Worm (Caenorhabditis elegans): ENCODE data around the gene C25H3.15.

Gene C25H3.15

DNA sequence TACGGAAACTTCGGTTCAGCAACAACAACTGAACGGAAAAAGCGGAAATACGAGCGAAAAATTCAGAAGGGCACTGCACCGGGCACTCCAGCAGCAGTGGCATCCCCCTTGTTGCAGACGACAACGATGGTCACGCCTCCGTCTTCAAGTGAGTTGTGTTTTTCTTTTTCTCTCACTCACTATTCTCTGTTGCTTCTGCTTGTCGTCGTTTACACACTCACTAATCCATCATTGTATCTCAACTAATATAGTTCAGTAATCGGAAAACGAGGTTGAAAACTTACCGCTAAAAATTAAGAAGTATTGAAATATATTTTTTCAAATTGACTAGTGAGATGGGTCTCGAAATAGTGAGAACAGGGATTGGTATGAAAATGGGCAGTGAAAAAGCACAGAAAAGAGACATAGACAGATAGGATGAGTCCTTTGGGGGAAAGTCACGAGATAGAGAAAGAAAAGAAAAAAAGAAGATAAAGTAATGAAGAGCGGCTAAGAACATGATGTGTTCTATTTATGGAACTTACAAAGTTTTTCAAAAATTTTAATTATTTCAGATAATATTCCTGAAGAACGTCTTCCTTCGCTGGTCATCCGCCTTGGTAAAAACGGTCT lies 1.8 kb upstream of the C25H3.15 start:
- TF ChIP-seq lsy-2 (tag; optimal IDR thresholded peaks at IDR 0.05) (peak in 1 of 2 experiments; percentile 49), skn-1 (tag; optimal IDR thresholded peaks at IDR 0.05) (no peak), sma-9 (GFP tag; optimal IDR thresholded peaks at IDR 0.05) (peak; percentile 4), sma-9 (tag; optimal IDR thresholded peaks at IDR 0.05) (no peak), crh-2 (tag; optimal IDR thresholded peaks at IDR 0.05) (peak; percentile 39), egl-27 (tag; optimal IDR thresholded peaks at IDR 0.05) (no peak), blmp-1 (tag; optimal IDR thresholded peaks at IDR 0.05; ENCODE audit: insufficient read depth) (no peak), C34F6.9 (tag; optimal IDR thresholded peaks at IDR 0.05) (peak; percentile 29), unc-55 (GFP tag; optimal IDR thresholded peaks at IDR 0.05) (peak; percentile 44)

ce11 chrII:5665991-5666390 lies 862 bp downstream of the C25H3.15 start, which contains the start of gene C25H3.16:
Gene C25H3.16 (plus strand): TSS chrII:5666291.
- no peak for TF ChIP-seq ztf-1 (GFP tag; conservative IDR thresholded peaks at IDR 0.05)
- TF ChIP-seq lin-11 (tag; optimal IDR thresholded peaks at IDR 0.05) = no peak
- no peak for TF ChIP-seq Y55F3AM.14 (GFP tag; optimal IDR thresholded peaks at IDR 0.05)
- TF ChIP-seq mab-5 (tag; optimal IDR thresholded peaks at IDR 0.05) = no peak
- TF ChIP-seq nhr-77 (tag; optimal IDR thresholded peaks at IDR 0.05) = no peak
- TF ChIP-seq zag-1 (tag; optimal IDR thresholded peaks at IDR 0.05) = no peak
- TF ChIP-seq nhr-11 (tag; optimal IDR thresholded peaks at IDR 0.05) = no peak
- no peak for TF ChIP-seq aly-2 (tag; optimal IDR thresholded peaks at IDR 0.05)
- no peak for TF ChIP-seq elt-1 (tag; optimal IDR thresholded peaks at IDR 0.05)
- TF ChIP-seq snpc-4 (tag; optimal IDR thresholded peaks at IDR 0.05) = no peak
- no peak for TF ChIP-seq elt-3 (tag; optimal IDR thresholded peaks at IDR 0.05)
- TF ChIP-seq lin-39 (tag; optimal IDR thresholded peaks at IDR 0.05) = no peak
- no peak for TF ChIP-seq F13H6.1 (tag; optimal IDR thresholded peaks at IDR 0.05)
- TF ChIP-seq unc-62 (GFP tag; optimal IDR thresholded peaks at IDR 0.05) = no peak
- no peak for TF ChIP-seq peb-1 (tag; optimal IDR thresholded peaks at IDR 0.05)
- no peak for TF ChIP-seq sma-3 (GFP tag; optimal IDR thresholded peaks at IDR 0.05)
- no peak for TF ChIP-seq mdl-1 (tag; optimal IDR thresholded peaks at IDR 0.05)
- no peak for TF ChIP-seq nhr-25 (tag; optimal IDR thresholded peaks at IDR 0.05)
- no peak for TF ChIP-seq lin-13 (GFP tag; optimal IDR thresholded peaks at IDR 0.05)
- TF ChIP-seq ZK546.5 (tag; optimal IDR thresholded peaks at IDR 0.05) = no peak

- TF ChIP-seq unc-39 (tag; optimal IDR thresholded peaks at IDR 0.05) (no peak), alr-1 (tag; optimal IDR thresholded peaks at IDR 0.05) (no peak), lin-11 (tag; optimal IDR thresholded peaks at IDR 0.05) (no peak), fos-1 (tag; optimal IDR thresholded peaks at IDR 0.05) (no peak), nhr-25 (tag; optimal IDR thresholded peaks at IDR 0.05) (no peak), C34F6.9 (tag; optimal IDR thresholded peaks at IDR 0.05) (no peak), ztf-4 (tag; optimal IDR thresholded peaks at IDR 0.05) (no peak), lin-39 (tag; optimal IDR thresholded peaks at IDR 0.05) (no peak), egl-27 (tag; optimal IDR thresholded peaks at IDR 0.05) (no peak), nhr-12 (tag; optimal IDR thresholded peaks at IDR 0.05) (no peak), nhr-23 (tag; optimal IDR thresholded peaks at IDR 0.05) (no peak), gmeb-1 (tag; optimal IDR thresholded peaks at IDR 0.05) (no peak), sem-4 (tag; optimal IDR thresholded peaks at IDR 0.05) (no peak)
Observed at ce11 chrII:5667540-5667939, 2.4 kb downstream of the C25H3.15 start.

DNA sequence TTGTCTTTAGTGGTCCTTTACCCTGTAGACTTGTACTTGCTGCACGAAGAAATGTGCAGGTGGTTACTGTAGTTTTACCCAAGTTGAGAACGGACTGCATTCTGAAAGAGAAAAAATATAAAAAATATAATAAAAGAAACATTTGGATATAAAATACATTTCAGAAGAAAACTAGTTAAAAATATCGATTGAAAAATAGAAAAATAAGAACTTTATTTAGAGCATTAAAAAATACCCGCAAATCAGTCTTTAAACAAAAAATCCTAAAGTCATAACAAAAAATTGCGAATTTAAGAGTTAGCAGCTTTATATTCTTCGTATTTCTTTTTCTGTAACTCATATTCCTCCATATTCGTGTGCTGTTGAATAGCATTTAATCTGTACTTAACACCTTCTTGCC lies 3.7 kb downstream of the C25H3.15 start, which contains the start of gene C25H3.7:
Gene C25H3.7, minus strand, starts transcription at position 101 of the 400 bp plus-strand sequence.
- TF ChIP-seq nhr-10 (tag; optimal IDR thresholded peaks at IDR 0.05) (no peak), unc-62 (GFP tag; optimal IDR thresholded peaks at IDR 0.05) (no peak), snpc-4 (tag; optimal IDR thresholded peaks at IDR 0.05) (no peak), aly-2 (tag; optimal IDR thresholded peaks at IDR 0.05) (no peak), blmp-1 (tag; optimal IDR thresholded peaks at IDR 0.05; ENCODE audit: insufficient read depth) (no peak), mab-5 (tag; optimal IDR thresholded peaks at IDR 0.05) (no peak), elt-3 (tag; optimal IDR thresholded peaks at IDR 0.05) (no peak), zag-1 (tag; optimal IDR thresholded peaks at IDR 0.05) (no peak), unc-39 (tag; optimal IDR thresholded peaks at IDR 0.05) (no peak), alr-1 (tag; optimal IDR thresholded peaks at IDR 0.05) (no peak), nhr-6 (tag; optimal IDR thresholded peaks at IDR 0.05) (no peak), nhr-77 (tag; optimal IDR thresholded peaks at IDR 0.05) (no peak), Y55F3AM.14 (GFP tag; optimal IDR thresholded peaks at IDR 0.05) (no peak)

All from whole organism, L2 larva.